Worm (Caenorhabditis elegans): ENCODE measurements around the gene F27E5.7.

Gene F27E5.7

DNA sequence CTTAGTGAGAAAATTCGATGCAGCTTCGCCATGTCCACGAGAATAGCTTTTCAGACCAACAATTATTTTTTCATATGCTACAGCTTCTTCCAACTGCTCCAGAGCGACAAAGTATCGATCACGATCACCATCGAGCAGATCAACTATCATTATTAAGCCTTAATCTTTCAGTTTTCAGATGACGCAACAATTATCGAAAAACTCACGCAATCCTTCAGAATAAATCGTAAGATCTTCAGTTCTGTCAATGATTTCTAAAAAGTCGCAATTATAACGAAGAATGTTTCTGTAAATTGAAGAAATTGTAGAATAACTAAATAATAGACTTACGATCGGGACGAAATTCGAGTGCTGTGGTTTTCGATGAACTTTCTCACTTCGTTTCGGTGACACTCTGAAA lies 19.4 kb upstream of the F27E5.7 start:
- TF ChIP-seq Y53G8AR.9 (GFP tag; conservative IDR thresholded peaks at IDR 0.05) (no peak), bed-1 (GFP tag; IDR thresholded peaks at IDR 0.05) (no peak), mes-4 (tag; optimal IDR thresholded peaks at IDR 0.05) (no peak), nfyb-1 (GFP tag; IDR thresholded peaks at IDR 0.05) (no peak), madf-8 (GFP tag; conservative IDR thresholded peaks at IDR 0.05) (no peak), fkh-3 (tag; optimal IDR thresholded peaks at IDR 0.05) (no peak), Y56A3A.18 (GFP tag; IDR thresholded peaks at IDR 0.05) (no peak), B0261.1 (tag; optimal IDR thresholded peaks at IDR 0.05) (no peak), hrde-1 (tag; optimal IDR thresholded peaks at IDR 0.05; ENCODE audit: borderline replicate concordance) (no peak), sptf-2 (GFP tag; optimal IDR thresholded peaks at IDR 0.05) (no peak), repo-1 (tag; optimal IDR thresholded peaks at IDR 0.05) (no peak), lin-26 (GFP tag; IDR thresholded peaks at IDR 0.05) (no peak), F55B11.4 (tag; optimal IDR thresholded peaks at IDR 0.05; ENCODE audit: borderline replicate concordance, insufficient read depth) (no peak), ceh-91 (GFP tag; IDR thresholded peaks at IDR 0.05) (no peak), tbx-9 (tag; optimal IDR thresholded peaks at IDR 0.05; ENCODE audit: borderline replicate concordance) (no peak), attf-3 (GFP tag; conservative IDR thresholded peaks at IDR 0.05) (no peak), snpc-1.1 (tag; optimal IDR thresholded peaks at IDR 0.05; ENCODE audit: insufficient read depth) (no peak), dox-1 (GFP tag; IDR thresholded peaks at IDR 0.05) (no peak), tlf-1 (GFP tag; optimal IDR thresholded peaks at IDR 0.05) (no peak), aptf-2 (GFP tag; conservative IDR thresholded peaks at IDR 0.05) (no peak)

ce11 chrII:10105604-10106003 lies 17.0 kb upstream of the F27E5.7 start, which contains the start of gene ZK945.4:
ZK945.4 (minus strand) TSS chrII:10105704.
- no peak for TF ChIP-seq dpl-1 (GFP tag; optimal IDR thresholded peaks at IDR 0.05)
- no peak for TF ChIP-seq hmg-1.2 (GFP tag; IDR thresholded peaks at IDR 0.05)

ce11 chrII:10106870-10107269 lies 15.7 kb upstream of the F27E5.7 start, which contains the start of gene ZK945.6:
ZK945.6 (minus strand) TSS chrII:10106970.
- TF ChIP-seq ccch-3 (GFP tag; optimal IDR thresholded peaks at IDR 0.05), result no peak
- TF ChIP-seq let-526 (GFP tag; IDR thresholded peaks at IDR 0.05), result no peak
- no peak for TF ChIP-seq sea-2 (GFP tag; IDR thresholded peaks at IDR 0.05)
- TF ChIP-seq lin-40 (tag; optimal IDR thresholded peaks at IDR 0.05), result no peak
- TF ChIP-seq ceh-100 (GFP tag; IDR thresholded peaks at IDR 0.05), result no peak
- TF ChIP-seq ama-1 (optimal IDR thresholded peaks at IDR 0.05), result no peak
- no peak for TF ChIP-seq ama-1 (GFP tag; optimal IDR thresholded peaks at IDR 0.05)
- no peak for TF ChIP-seq egrh-3 (GFP tag; IDR thresholded peaks at IDR 0.05)
- TF ChIP-seq nhr-179 (tag; optimal IDR thresholded peaks at IDR 0.05), result no peak
- TF ChIP-seq ekl-4 (GFP tag; IDR thresholded peaks at IDR 0.05), result no peak
- TF ChIP-seq D2030.7 (GFP tag; IDR thresholded peaks at IDR 0.05), result no peak
- no peak for TF ChIP-seq lin-35 (GFP tag; optimal IDR thresholded peaks at IDR 0.05)
- no peak for TF ChIP-seq him-1 (tag; optimal IDR thresholded peaks at IDR 0.05)
- TF ChIP-seq tbx-9 (tag; optimal IDR thresholded peaks at IDR 0.05; ENCODE audit: borderline replicate concordance), result no peak
- TF ChIP-seq nhr-90 (tag; optimal IDR thresholded peaks at IDR 0.05), result no peak
- TF ChIP-seq ztf-22 (GFP tag; optimal IDR thresholded peaks at IDR 0.05), result no peak
- no peak for TF ChIP-seq cebp-1 (GFP tag; IDR thresholded peaks at IDR 0.05)
- no peak for TF ChIP-seq cebp-1 (tag; optimal IDR thresholded peaks at IDR 0.05)
- no peak for TF ChIP-seq ZK185.1 (tag; optimal IDR thresholded peaks at IDR 0.05; ENCODE audit: poor library complexity, severe bottlenecking)

All from whole organism, young adult.